Worm (Caenorhabditis elegans): ENCODE results near the gene hpo-39.

- TF ChIP-seq ama-1 (optimal IDR thresholded peaks at IDR 0.05) = no peak
- no peak for TF ChIP-seq ets-7 (tag; optimal IDR thresholded peaks at IDR 0.05)
- no peak for TF ChIP-seq flt-1 (GFP tag; IDR thresholded peaks at IDR 0.05)
- no peak for TF ChIP-seq sea-1 (GFP tag; conservative IDR thresholded peaks at IDR 0.05)
- TF ChIP-seq aly-1 (tag; optimal IDR thresholded peaks at IDR 0.05) = no peak
- no peak for TF ChIP-seq tbx-11 (GFP tag; IDR thresholded peaks at IDR 0.05)
- no peak for TF ChIP-seq B0310.2 (tag; optimal IDR thresholded peaks at IDR 0.05)
- no peak for TF ChIP-seq pes-1 (GFP tag; IDR thresholded peaks at IDR 0.05)
These were observed 49.9 kb downstream of the hpo-39 start for ce11 chrV:4523844-4524243.
